Worm (Caenorhabditis elegans): ENCODE measurements around the gene mec-3.

DNA sequence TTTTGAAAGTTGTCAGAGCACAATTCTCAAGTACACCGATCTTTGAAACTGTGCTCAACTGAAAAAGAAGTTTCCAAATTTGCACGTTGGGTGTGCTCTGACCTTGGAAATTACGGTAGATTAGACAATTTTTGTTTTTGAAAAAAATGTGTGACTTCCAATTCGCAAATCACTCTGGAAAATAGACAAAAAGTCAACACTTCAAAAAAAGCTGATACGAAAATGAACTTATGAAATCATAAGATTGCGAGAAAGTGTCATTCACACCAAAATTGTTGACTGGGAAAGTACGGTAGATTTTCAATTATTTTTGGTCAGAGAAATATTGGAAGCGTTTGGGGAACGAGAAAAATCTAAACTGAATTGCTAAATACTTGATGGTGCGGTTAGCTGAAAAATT lies 5.7 kb upstream of the mec-3 start:
- TF ChIP-seq sox-4 (tag; optimal IDR thresholded peaks at IDR 0.05) (no peak), tbx-7 (tag; optimal IDR thresholded peaks at IDR 0.05) (no peak), unc-55 (GFP tag; optimal IDR thresholded peaks at IDR 0.05) (no peak), ceh-2 (tag; optimal IDR thresholded peaks at IDR 0.05) (no peak), pha-4 (tag; optimal IDR thresholded peaks at IDR 0.05) (no peak), pag-3 (tag; optimal IDR thresholded peaks at IDR 0.05; ENCODE audit: borderline replicate concordance) (no peak), rnt-1 (tag; optimal IDR thresholded peaks at IDR 0.05) (no peak)

Data from whole organism, late embryonic.